Worm (Caenorhabditis elegans) whole organism, mixed stage, embryonic: ENCODE results near the gene col-169.

Source experiments
- cnd-1 ChIP-seq: fragments of 200-800 bp; sonication (Bioruptor generic); optimal IDR thresholded peaks from 2 replicates; lab custom pipeline; 2018; ENCODE audit warnings: mild to moderate bottlenecking, missing genetic modification characterization, missing compliant biosample characterization
- flh-1 ChIP-seq: fragments of 200-800 bp; sonication (Bioruptor generic); optimal IDR thresholded peaks from 2 replicates; lab custom pipeline; 2018; ENCODE audit warnings: mild to moderate bottlenecking, missing genetic modification characterization, moderate library complexity, missing compliant biosample characterization
- nhr-237 ChIP-seq: fragments of 150-350 bp; optimal IDR thresholded peaks from 2 replicates; lab custom pipeline; 2014; ENCODE audit warnings: missing biosample characterization, missing genetic modification characterization
- nhr-28 ChIP-seq: fragments of 150-350 bp; optimal IDR thresholded peaks from 2 replicates; lab custom pipeline; 2014; ENCODE audit warnings: missing biosample characterization, missing genetic modification characterization
- sem-2 ChIP-seq: fragments of 200-800 bp; sonication (Bioruptor generic); optimal IDR thresholded peaks from 2 replicates; lab custom pipeline; 2018; ENCODE audit warnings: mild to moderate bottlenecking, missing genetic modification characterization, missing compliant biosample characterization
- unc-62 ChIP-seq: fragments of 150-350 bp; optimal IDR thresholded peaks from 2 replicates; lab custom pipeline; 2014; ENCODE audit warnings: missing biosample characterization, missing genetic modification reagents, missing genetic modification characterization

- TF ChIP-seq sem-2 (GFP tag; lab: Kevin White, UChicago) (no peak), nhr-28 (no peak), flh-1 (GFP tag; lab: Kevin White, UChicago) (no peak), cnd-1 (no peak), unc-62 (no peak), nhr-237 (no peak)
These were observed 45.5 kb downstream of the col-169 start, which contains the start of gene C03B1.1 for ce11 chrX:6374451-6374850.
